Worm (Caenorhabditis elegans) whole organism, L1 larva: ENCODE measurements around the gene thn-5.
"Not testable (repeated sequence)": the region's sequence is repeated elsewhere in the genome, so short reads cannot be mapped to it uniquely, and the experiment has no call there.

Experiments used
- ama-1 ChIP-seq: fragments of 150-350 bp; optimal IDR thresholded peaks from 2 replicates; lab custom pipeline; 2014
- ceh-90 ChIP-seq: sonication (generic microtip); optimal IDR thresholded peaks from 2 replicates; lab custom pipeline; 2016; ENCODE audit warnings: missing genetic modification characterization, missing compliant biosample characterization
- elt-2 ChIP-seq: sonication (generic microtip); optimal IDR thresholded peaks from 2 replicates; lab custom pipeline; 2016; ENCODE audit warnings: missing genetic modification characterization, mild to moderate bottlenecking, inconsistent platforms, missing compliant biosample characterization, missing genetic modification reagents
- irx-1 ChIP-seq: sonication (generic microtip); optimal IDR thresholded peaks from 2 replicates; lab custom pipeline; 2016; ENCODE audit warnings: missing genetic modification characterization, missing compliant biosample characterization
- lin-35 ChIP-seq, 2 experiments: fragments of 150-350 bp; optimal IDR thresholded peaks; 2 replicates each; lab custom pipeline; 2014; ENCODE audit warnings: missing biosample characterization in 2 of 2, missing genetic modification characterization in 2 of 2, missing genetic modification reagents in 2 of 2
- lin-39 ChIP-seq: fragments of 150-350 bp; optimal IDR thresholded peaks from 2 replicates; lab custom pipeline; 2014; ENCODE audit warnings: missing biosample characterization, missing genetic modification reagents, missing genetic modification characterization
- mdl-1 ChIP-seq, 2 experiments: fragments of 150-350 bp; optimal IDR thresholded peaks; 2 replicates each; lab custom pipeline; 2014 to 2017; ENCODE audit warnings: missing biosample characterization in 2 of 2, missing genetic modification characterization in 2 of 2, inconsistent platforms in 1 of 2
- mef-2 ChIP-seq: fragments of 150-350 bp; optimal IDR thresholded peaks from 2 replicates; lab custom pipeline; 2014; ENCODE audit warnings: missing biosample characterization, missing genetic modification characterization
- nhr-77 ChIP-seq: fragments of 150-350 bp; optimal IDR thresholded peaks from 2 replicates; lab custom pipeline; 2014; ENCODE audit warnings: missing biosample characterization, missing genetic modification characterization
- nhr-85 ChIP-seq: sonication (generic microtip); peaks from one replicate; lab custom pipeline; 2016; ENCODE audit warnings: missing genetic modification characterization, inconsistent platforms, missing compliant biosample characterization
- pqm-1 ChIP-seq: sonication (generic microtip); optimal IDR thresholded peaks from 3 replicates; lab custom pipeline; 2017; ENCODE audit warnings: missing biosample characterization, missing genetic modification characterization
- skn-1 ChIP-seq: fragments of 150-350 bp; optimal IDR thresholded peaks from 2 replicates; lab custom pipeline; 2014; ENCODE audit warnings: missing biosample characterization, missing genetic modification characterization
- unc-62 ChIP-seq: fragments of 150-350 bp; optimal IDR thresholded peaks from 2 replicates; lab custom pipeline; 2014; ENCODE audit warnings: missing biosample characterization, missing genetic modification reagents, missing genetic modification characterization
- zag-1 ChIP-seq: fragments of 150-350 bp; optimal IDR thresholded peaks from 2 replicates; lab custom pipeline; 2014; ENCODE audit warnings: missing biosample characterization, missing genetic modification characterization

DNA sequence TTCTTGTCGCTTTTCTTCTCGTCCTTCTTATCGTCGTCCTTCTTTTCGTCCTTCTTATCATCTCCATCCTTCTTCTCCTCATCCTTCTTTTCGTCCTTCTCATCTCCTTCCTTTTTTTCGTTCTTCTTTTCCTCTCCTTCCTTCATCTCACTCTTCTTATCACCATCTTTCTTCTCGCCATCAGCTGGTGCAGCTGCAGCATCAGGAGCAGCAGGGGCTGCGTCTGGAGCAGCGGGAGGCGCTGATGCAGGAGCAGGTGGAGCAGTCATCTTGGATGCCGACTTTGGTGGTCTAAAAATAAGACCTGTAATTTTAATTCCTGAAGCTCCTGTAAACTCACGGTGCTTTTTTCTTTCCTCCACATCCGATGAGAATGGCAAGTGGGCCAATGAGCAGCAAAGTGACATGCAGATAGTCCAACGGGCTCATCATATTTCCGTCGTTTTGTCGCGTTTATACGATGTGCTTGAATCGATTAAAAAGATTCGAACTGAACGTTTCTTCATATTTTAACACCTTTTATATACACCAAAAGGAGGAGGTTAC, 5.3 kb upstream of the thn-5 start, which contains the start of gene cylc-1:
- not testable (repeated sequence) for TF ChIP-seq mdl-1 (tag; optimal IDR thresholded peaks at IDR 0.05; lab: Kevin White, UChicago); nhr-77 (tag; lab: Kevin White, UChicago); mef-2 (tag; lab: Kevin White, UChicago); nhr-85 (tag; lab: Kevin White, UChicago); lin-39; elt-2 (tag; lab: Kevin White, UChicago); lin-35 (GFP tag; optimal IDR thresholded peaks at IDR 0.05; lab: Kevin White, UChicago); pqm-1 (tag; lab: Kevin White, UChicago); unc-62; irx-1; ceh-90; skn-1 (tag; lab: Kevin White, UChicago); zag-1 (tag; lab: Kevin White, UChicago); ama-1 (lab: Kevin White, UChicago)
